Worm (Caenorhabditis elegans) whole organism, L4/young adult: Measurements from ENCODE around the gene T19C3.6.

Experiments used
- W03F9.2 ChIP-seq: fragments of 150-350 bp; optimal IDR thresholded peaks from 2 replicates; lab custom pipeline; 2014; ENCODE audit warnings: missing biosample characterization, missing genetic modification characterization
- dao-5 ChIP-seq: sonication (generic microtip); optimal IDR thresholded peaks from 2 replicates; lab custom pipeline; 2016; ENCODE audit warnings: missing genotype, missing genetic modification characterization, moderate library complexity, missing compliant biosample characterization
- him-1 ChIP-seq: sonication (generic microtip); optimal IDR thresholded peaks from 2 replicates; lab custom pipeline; 2016; ENCODE audit warnings: missing genotype, missing genetic modification reagents, missing genetic modification characterization, missing compliant biosample characterization

T19C3.6 gene

DNA sequence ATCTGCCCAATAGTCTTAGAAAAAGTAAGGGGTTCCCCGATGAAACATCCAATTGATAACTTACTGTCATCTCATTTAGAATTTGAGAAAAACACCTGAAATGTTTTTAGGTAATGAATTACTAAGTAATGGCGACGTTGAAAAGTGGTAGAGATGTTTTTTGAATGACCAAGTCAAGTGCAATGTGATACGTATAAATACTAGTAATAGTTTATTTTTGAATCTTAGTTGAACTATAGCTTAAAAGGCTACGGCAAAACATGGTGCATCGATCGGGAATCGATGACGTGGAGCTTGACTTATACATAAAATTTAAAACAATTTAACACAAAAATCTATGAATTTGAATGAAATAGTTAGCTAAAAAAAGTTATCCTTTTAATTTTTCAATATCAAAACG lies 21.8 kb downstream of the T19C3.6 start, which contains the start of gene best-17:
TSS of gene best-17 (minus strand) at position 101 of the 400 bp plus-strand sequence.
- no peak for TF ChIP-seq dao-5 (tag; lab: Kevin White, UChicago)
- TF ChIP-seq W03F9.2 (tag; lab: Kevin White, UChicago) = no peak
- no peak for TF ChIP-seq him-1 (tag; lab: Kevin White, UChicago)

DNA sequence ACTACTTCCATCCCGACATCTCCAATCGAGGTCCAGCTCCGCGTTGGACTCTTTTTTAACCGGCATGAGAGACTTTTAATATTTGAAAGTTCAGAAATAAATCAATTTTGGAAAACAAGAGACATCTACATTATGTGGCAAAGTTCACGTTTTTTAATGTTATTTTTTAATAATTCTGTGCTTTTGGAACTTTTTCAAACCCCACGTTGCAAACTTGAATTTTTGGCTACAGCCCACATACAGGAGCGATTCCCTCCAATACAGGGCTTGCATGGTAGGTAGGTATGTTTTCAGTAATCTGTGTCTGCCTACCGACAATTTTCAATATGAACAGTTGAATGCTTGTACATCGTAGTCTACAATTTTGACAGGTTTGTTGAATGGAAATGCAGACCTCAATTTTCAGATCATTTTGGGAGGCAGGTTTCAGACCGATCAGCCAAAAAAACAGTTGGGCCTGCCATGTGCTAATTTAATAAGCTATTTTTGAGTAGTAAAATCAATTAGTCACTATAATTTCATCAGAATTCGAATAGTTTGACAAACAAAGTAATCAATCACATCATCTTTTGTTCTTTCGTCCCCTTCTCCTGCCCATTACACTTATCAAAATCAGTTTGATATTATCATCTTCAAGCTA lies 25.8 kb downstream of the T19C3.6 start, which contains the start of the genes Y55B1AR.4 and ttr-7:
TSS of gene Y55B1AR.4 (minus strand) at position 101 of the 640 bp plus-strand sequence.
TSS of gene ttr-7 (plus strand) at position 590 of the 640 bp plus-strand sequence.
- TF ChIP-seq him-1 (tag; lab: Kevin White, UChicago) (no peak), W03F9.2 (tag; lab: Kevin White, UChicago) (no peak), dao-5 (tag; lab: Kevin White, UChicago) (no peak)

DNA sequence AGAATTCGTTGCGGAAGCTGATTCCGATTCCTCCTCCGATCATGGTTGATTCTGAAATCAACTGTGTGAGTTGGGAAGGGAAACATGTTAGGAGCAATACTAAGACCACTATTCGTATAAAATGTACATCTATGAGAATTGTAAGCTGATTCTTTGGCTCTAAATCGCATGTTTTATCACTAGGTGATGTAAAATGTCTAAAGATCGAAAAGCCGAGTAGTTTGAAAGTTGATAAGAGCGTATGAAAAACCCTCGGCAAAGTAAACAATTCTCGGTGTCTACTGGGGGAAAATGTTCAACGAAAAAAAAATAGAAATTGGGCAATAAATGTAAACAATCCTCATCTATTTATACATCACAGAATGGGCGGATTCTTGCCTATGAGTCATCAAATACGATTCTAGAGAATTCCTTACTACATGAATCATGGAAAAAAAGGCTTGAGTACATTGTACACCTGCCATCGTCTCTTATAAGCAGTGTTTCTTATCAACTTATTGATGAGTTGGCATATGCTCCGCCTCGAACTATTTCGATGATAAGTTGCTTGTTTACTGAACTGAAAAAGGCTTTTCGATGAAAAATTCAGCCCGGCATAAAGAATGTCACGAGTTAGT lies 30.9 kb downstream of the T19C3.6 start, which contains the start of gene lec-6:
TSS of gene lec-6 (minus strand) at position 51 of the 617 bp plus-strand sequence.
- no peak for TF ChIP-seq him-1 (tag; lab: Kevin White, UChicago)
- no peak for TF ChIP-seq W03F9.2 (tag; lab: Kevin White, UChicago)
- TF ChIP-seq dao-5 (tag; lab: Kevin White, UChicago) = no peak

ce11 chrIII:599279-599678 lies 32.0 kb downstream of the T19C3.6 start:
- TF ChIP-seq dao-5 (tag; lab: Kevin White, UChicago) = no peak
- TF ChIP-seq him-1 (tag; lab: Kevin White, UChicago) = no peak
- no peak for TF ChIP-seq W03F9.2 (tag; lab: Kevin White, UChicago)

DNA sequence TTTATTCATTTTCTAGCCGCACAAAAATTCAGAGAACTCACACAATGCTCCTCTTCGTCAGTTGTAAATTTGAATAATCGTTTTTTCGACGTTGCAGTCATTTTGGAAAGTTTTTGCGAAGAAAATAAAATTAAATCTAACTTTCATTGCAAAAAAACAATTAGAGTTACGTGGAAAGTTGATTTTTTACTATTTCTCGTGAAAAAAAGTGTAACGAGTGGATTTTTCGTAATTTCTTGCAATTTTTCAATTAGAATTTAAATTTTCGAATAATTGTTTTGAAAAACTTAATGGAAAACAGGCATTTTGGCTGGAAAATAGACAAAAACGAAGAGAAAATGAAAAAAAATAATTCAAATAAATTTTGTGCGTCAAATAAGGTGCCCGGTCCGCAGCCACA lies 32.6 kb downstream of the T19C3.6 start, which contains the start of gene Y55B1AR.2:
TSS of gene Y55B1AR.2 (minus strand) at position 101 of the 400 bp plus-strand sequence.
- no peak for TF ChIP-seq him-1 (tag; lab: Kevin White, UChicago)
- TF ChIP-seq W03F9.2 (tag; lab: Kevin White, UChicago) = no peak
- no peak for TF ChIP-seq dao-5 (tag; lab: Kevin White, UChicago)

- peak; percentile 42 for TF ChIP-seq W03F9.2 (tag; lab: Kevin White, UChicago)
- TF ChIP-seq dao-5 (tag; lab: Kevin White, UChicago) = no peak
- no peak for TF ChIP-seq him-1 (tag; lab: Kevin White, UChicago)
Measured at ce11 chrIII:598168-598567, 33.2 kb downstream of the T19C3.6 start.

ce11 chrIII:595449-595848 lies 35.9 kb downstream of the T19C3.6 start:
- TF ChIP-seq W03F9.2 (tag; lab: Kevin White, UChicago) (no peak), him-1 (tag; lab: Kevin White, UChicago) (no peak), dao-5 (tag; lab: Kevin White, UChicago) (no peak)

DNA sequence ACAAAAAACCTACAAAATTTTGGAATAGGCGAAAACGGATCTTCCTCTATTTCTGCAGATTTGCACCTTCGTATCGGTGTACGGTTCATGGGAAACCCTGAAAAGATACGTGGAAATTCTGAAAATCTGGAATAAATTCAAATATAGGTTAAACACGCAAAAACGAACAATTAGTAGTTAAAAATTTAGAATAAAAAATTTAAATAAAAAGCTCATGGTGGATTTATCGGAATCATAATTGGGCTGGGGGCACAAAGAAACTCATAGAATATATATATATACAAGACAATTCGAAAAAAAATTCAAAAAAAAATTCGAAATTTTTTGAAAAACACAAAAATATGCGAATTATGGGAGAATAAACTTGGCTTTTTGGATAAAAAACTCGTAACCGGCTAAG lies 44.3 kb downstream of the T19C3.6 start, which contains the start of gene helq-1:
TSS of gene helq-1 (minus strand) at position 101 of the 400 bp plus-strand sequence.
- no peak for TF ChIP-seq dao-5 (tag; lab: Kevin White, UChicago)
- no peak for TF ChIP-seq W03F9.2 (tag; lab: Kevin White, UChicago)
- TF ChIP-seq him-1 (tag; lab: Kevin White, UChicago) = no peak
